Fruit fly (Drosophila melanogaster) whole organism, adult: ENCODE measurements around the gene Hmbs.

Experiments
- CG11617 ChIP-seq: fragments of 200-800 bp; sonication (Bioruptor generic); optimal IDR thresholded peaks from 2 replicates; lab custom pipeline; 2017; ENCODE audit warnings: mild to moderate bottlenecking, missing biosample characterization, missing genetic modification reagents, missing genetic modification characterization
- CG12768 ChIP-seq: fragments of 200-800 bp; sonication (Bioruptor generic); optimal IDR thresholded peaks from 2 replicates; lab custom pipeline; 2017; ENCODE audit warnings: missing biosample characterization, missing genetic modification characterization, mild to moderate bottlenecking, moderate library complexity, missing genetic modification reagents
- CG14711 ChIP-seq: fragments of 200-800 bp; sonication (Bioruptor generic); optimal IDR thresholded peaks from 2 replicates; lab custom pipeline; 2018; ENCODE audit warnings: missing biosample characterization, mild to moderate bottlenecking, missing genetic modification characterization, moderate library complexity
- CG1620 ChIP-seq: fragments of 200-800 bp; sonication (Bioruptor generic); optimal IDR thresholded peaks from 2 replicates; lab custom pipeline; 2016; ENCODE audit warnings: missing biosample characterization, missing genetic modification characterization
- CG33017 ChIP-seq: fragments of 200-800 bp; sonication (Bioruptor generic); optimal IDR thresholded peaks from 2 replicates; lab custom pipeline; 2018; ENCODE audit warnings: missing biosample characterization, mild to moderate bottlenecking, missing genetic modification characterization, moderate library complexity
- CG5204 ChIP-seq: fragments of 200-800 bp; sonication (Bioruptor generic); optimal IDR thresholded peaks from 2 replicates; lab custom pipeline; 2016; ENCODE audit warnings: missing biosample characterization, missing genetic modification characterization
- CG7045 ChIP-seq: fragments of 200-800 bp; sonication (Bioruptor generic); optimal IDR thresholded peaks from 2 replicates; lab custom pipeline; 2017; ENCODE audit warnings: missing biosample characterization, mild to moderate bottlenecking, missing genetic modification characterization
- CG7101 ChIP-seq: fragments of 200-800 bp; sonication (Bioruptor generic); optimal IDR thresholded peaks from 2 replicates; lab custom pipeline; 2018; ENCODE audit warnings: missing biosample characterization, mild to moderate bottlenecking, missing genetic modification characterization, moderate library complexity
- Clk ChIP-seq: fragments of 200-800 bp; sonication (Bioruptor generic); optimal IDR thresholded peaks from 2 replicates; lab custom pipeline; 2017; ENCODE audit warnings: missing biosample characterization, missing genetic modification characterization
- Crg-1 ChIP-seq: fragments of 200-800 bp; sonication (Bioruptor generic); optimal IDR thresholded peaks from 2 replicates; lab custom pipeline; 2016; ENCODE audit warnings: missing biosample characterization, missing genetic modification characterization
- Hr96 ChIP-seq: fragments of 200-800 bp; sonication (Bioruptor generic); optimal IDR thresholded peaks from 2 replicates; lab custom pipeline; 2016; ENCODE audit warnings: missing biosample characterization, missing genetic modification characterization
- Mnt ChIP-seq: fragments of 200-800 bp; sonication (Bioruptor generic); optimal IDR thresholded peaks from 2 replicates; lab custom pipeline; 2016; ENCODE audit warnings: missing biosample characterization, mild to moderate bottlenecking, missing genetic modification characterization
- bab1 ChIP-seq: fragments of 200-800 bp; sonication (Bioruptor generic); optimal IDR thresholded peaks from 3 replicates; lab custom pipeline; 2019; ENCODE audit warnings: missing biosample characterization, mild to moderate bottlenecking, missing genetic modification characterization, moderate library complexity
- cic ChIP-seq: fragments of 200-800 bp; sonication (Bioruptor generic); optimal IDR thresholded peaks from 2 replicates; lab custom pipeline; 2017; ENCODE audit warnings: missing biosample characterization, mild to moderate bottlenecking, missing genetic modification characterization, moderate library complexity
- cnc ChIP-seq, 2 experiments: fragments of >200 bp; optimal IDR thresholded peaks; 2 replicates each; lab custom pipeline; 2017
- kay ChIP-seq: fragments of 200-800 bp; sonication (Bioruptor generic); peaks from one replicate; lab custom pipeline; 2016; ENCODE audit warnings: missing biosample characterization, missing genetic modification characterization, borderline replicate concordance
- ovo ChIP-seq: fragments of 200-800 bp; sonication (Bioruptor generic); optimal IDR thresholded peaks from 2 replicates; lab custom pipeline; 2016; ENCODE audit warnings: missing biosample characterization, missing genetic modification characterization
- pad ChIP-seq: fragments of 200-800 bp; sonication (Bioruptor generic); optimal IDR thresholded peaks from 3 replicates; lab custom pipeline; 2017; ENCODE audit warnings: missing biosample characterization, missing genetic modification characterization, mild to moderate bottlenecking, moderate library complexity, missing genetic modification reagents
- tj ChIP-seq: fragments of 200-800 bp; sonication (Bioruptor generic); optimal IDR thresholded peaks from 3 replicates; lab custom pipeline; 2017; ENCODE audit warnings: missing biosample characterization, mild to moderate bottlenecking, missing genetic modification characterization, moderate library complexity
- toe ChIP-seq: fragments of 200-800 bp; sonication (Bioruptor generic); optimal IDR thresholded peaks from 2 replicates; lab custom pipeline; 2016; ENCODE audit warnings: missing biosample characterization, missing genetic modification characterization

Hmbs gene

DNA sequence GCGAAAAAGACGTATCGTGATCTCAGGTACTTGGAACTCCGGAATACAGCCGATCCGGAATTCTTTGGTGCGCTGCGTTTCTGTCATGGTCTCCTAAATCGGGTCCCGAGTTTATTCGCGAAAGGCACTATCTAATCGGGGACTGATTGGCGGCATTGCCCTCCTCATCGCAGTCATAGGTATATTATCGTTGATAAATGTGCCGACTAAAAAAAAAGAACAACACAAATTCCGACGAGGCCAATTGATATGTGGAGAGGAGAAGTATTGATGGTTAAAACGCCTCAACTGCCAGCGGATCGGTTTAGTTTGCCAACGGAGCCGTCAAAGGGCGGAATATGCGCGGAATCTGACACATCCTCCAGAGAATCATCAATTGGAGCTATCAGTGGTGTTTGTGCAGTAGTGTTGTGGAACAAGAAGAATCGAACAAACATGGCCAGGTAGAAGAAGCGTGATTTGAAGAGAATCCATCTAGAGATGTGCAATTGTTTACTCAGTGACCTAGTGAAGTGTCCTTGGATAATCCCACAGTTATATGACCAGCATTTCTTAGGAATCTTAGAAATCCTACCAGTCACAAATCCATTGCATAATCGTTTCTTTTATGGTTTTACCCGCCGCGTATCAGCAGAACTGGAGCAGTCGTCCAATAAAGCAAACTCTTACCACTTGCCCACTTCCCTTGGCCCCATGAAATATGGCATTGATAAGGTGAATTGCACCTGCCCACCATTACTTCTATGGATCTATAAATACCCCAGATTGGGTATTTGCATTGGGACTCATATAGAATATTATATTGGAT is 9.7 kb upstream of the Hmbs start:
- TF ChIP-seq cic = peak; percentile 32
- no peak for TF ChIP-seq CG7045 (GFP tag; lab: Kevin White, UChicago)
- no peak for TF ChIP-seq pad
- peak; percentile 18 for TF ChIP-seq Mnt

DNA sequence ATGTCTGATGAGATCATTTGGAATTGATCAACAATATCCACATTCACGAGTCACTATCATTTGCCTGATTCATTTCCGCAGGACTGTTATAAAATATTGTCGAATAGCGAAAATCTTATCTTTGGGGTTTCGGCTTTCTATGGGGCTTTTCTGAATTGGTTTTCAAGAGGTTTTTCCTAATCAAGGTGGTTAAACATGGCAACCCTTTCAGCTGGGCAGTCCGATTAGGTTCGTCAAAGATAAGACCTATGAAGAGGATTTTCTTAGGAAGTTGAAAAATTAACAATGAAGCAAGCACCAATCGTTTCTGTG is 9.1 kb upstream of the Hmbs start:
- peak; percentile 22 for TF ChIP-seq cic
- no peak for TF ChIP-seq Clk (GFP tag; lab: Kevin White, UChicago)
- no peak for TF ChIP-seq CG5204 (GFP tag; lab: Kevin White, UChicago)
- no peak for TF ChIP-seq bab1 (GFP tag; lab: Kevin White, UChicago)
- no peak for TF ChIP-seq pad

DNA sequence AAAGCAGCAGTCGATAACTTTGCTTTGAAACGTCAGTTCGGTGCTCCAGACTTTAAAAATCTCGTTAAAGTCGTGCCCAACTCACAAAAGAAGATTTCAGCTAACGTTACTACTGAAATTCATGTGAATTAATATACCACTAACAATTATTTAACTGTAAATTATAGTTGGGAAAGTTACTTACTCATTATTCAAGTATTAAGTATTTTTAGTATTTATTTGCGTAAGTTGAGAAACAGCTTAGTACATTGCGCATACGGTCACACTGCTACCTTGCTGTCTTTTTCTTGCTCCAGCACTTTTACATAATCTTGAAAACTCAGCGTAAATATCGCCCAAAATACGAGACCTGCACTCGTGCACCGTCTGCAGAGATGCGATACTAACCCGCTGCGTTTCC is 5.0 kb upstream of the Hmbs start, which contains the start of gene ND-ACP:
TSS of gene ND-ACP (plus strand) at position 226 of the 400 bp plus-strand sequence.
- peak; percentile 46 for TF ChIP-seq tj
- TF ChIP-seq bab1 (GFP tag; lab: Kevin White, UChicago) = no peak
- peak; percentile 13 for TF ChIP-seq Mnt
- peak; percentile 17 for TF ChIP-seq pad

DNA sequence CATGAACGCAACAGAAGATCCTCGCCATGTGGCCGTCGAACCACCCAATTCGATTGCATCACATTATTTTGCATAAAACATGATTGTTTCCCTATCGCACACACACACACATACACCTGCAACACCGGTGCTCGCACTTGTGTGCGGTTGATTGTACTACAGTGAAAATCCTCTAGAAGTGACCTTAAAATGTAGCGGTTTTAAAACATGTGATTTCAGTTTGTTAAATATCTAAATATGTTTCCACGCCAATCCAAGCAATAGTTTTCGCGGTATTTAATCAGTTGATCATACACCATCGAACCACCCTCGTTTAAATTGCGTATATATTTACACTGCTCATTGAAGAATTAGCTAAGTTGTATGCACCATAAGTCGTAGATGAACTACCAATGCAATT is 4.3 kb upstream of the Hmbs start:
- TF ChIP-seq kay (GFP tag; lab: Kevin White, UChicago) = no peak
- no peak for TF ChIP-seq tj
- peak; percentile 24 for TF ChIP-seq CG7101
- TF ChIP-seq CG33017 (tag; lab: Kevin White, UChicago) = peak; percentile 20

DNA sequence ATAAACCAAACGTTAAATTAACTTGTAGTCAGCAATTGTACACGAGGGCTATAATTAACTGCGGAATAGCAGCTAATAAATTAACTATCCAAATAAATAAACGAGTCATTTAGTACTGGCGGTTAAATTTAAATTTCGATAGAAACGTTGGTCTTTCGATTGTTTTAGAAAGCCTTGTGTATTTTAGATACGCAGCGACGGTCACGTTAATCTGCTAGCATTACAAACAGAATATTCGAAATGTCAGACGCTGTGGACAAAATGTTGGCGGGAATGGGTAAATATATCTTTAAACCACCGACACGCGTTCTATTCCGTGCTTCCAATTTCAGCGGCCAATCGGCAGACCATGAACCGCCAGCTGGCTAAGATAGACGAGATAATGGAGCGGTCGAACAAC is 3.1 kb upstream of the Hmbs start, which contains the start of gene msd1:
TSS of gene msd1 (plus strand) at position 203 of the 400 bp plus-strand sequence.
- no peak for TF ChIP-seq Mnt
- no peak for TF ChIP-seq kay (GFP tag; lab: Kevin White, UChicago)
- TF ChIP-seq CG7101 = no peak
- TF ChIP-seq Clk (GFP tag; lab: Kevin White, UChicago) = no peak
- TF ChIP-seq CG11617 (GFP tag; lab: Kevin White, UChicago) = no peak
- TF ChIP-seq CG33017 (tag; lab: Kevin White, UChicago) = no peak
- TF ChIP-seq ovo (GFP tag; lab: Kevin White, UChicago) = no peak

DNA sequence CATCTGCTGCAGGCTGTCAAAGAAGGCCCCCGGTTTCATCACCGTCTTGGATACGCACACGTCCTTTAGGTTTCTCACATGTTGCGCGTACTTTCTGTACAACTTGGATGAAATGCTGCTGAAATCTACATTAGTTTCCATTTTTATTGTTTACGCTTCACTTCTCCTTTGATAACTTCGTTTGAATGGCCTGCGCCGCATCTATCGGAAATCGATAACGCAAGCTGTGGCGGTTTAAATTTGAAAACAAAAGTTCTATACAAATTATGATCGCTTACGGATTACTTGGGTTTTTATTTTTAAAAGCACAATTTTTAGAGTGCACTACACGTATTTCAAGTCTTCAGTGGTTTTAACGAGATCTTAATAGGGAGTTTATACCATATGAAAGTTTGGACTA is 1.7 kb upstream of the Hmbs start, which contains the start of gene msd5:
TSS of gene msd5 (minus strand) at position 174 of the 400 bp plus-strand sequence.
- TF ChIP-seq CG11617 (GFP tag; lab: Kevin White, UChicago) = no peak

DNA sequence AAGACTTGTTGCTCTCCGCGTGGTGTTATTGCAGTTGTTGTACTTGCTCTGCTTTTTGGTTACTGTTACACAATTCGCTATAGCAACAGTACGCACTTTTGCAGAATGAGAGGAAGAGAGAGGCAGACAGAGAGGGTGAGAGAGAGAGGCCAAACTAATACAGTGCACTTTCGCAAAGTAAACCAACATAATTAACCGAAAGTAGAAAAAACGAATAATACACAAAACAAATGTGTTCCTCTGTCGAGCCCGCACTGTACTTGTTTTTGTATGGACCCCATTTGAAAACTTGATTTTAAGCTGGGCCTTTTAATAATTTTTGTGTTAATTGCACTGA is 707 bp downstream of the Hmbs start:
- TF ChIP-seq toe (no peak), CG1620 (peak; percentile 2), CG33017 (tag; lab: Kevin White, UChicago) (no peak), Mnt (no peak), CG12768 (GFP tag; lab: Kevin White, UChicago) (no peak), cic (no peak), CG11617 (GFP tag; lab: Kevin White, UChicago) (no peak), ovo (GFP tag; lab: Kevin White, UChicago) (no peak), pad (peak; percentile 98), Clk (GFP tag; lab: Kevin White, UChicago) (no peak), CG7045 (GFP tag; lab: Kevin White, UChicago) (peak; percentile 40), Crg-1 (GFP tag; lab: Kevin White, UChicago) (peak; percentile 15), Hr96 (GFP tag; lab: Kevin White, UChicago) (no peak), CG14711 (peak; percentile 23), tj (no peak), bab1 (GFP tag; lab: Kevin White, UChicago) (peak; percentile 35), kay (GFP tag; lab: Kevin White, UChicago) (no peak), CG5204 (GFP tag; lab: Kevin White, UChicago) (no peak), cnc (optimal IDR thresholded peaks at IDR 0.05; lab: Kevin White, UChicago) (peak in 1 of 2 experiments; percentile 24), CG7101 (peak; percentile 33)

DNA sequence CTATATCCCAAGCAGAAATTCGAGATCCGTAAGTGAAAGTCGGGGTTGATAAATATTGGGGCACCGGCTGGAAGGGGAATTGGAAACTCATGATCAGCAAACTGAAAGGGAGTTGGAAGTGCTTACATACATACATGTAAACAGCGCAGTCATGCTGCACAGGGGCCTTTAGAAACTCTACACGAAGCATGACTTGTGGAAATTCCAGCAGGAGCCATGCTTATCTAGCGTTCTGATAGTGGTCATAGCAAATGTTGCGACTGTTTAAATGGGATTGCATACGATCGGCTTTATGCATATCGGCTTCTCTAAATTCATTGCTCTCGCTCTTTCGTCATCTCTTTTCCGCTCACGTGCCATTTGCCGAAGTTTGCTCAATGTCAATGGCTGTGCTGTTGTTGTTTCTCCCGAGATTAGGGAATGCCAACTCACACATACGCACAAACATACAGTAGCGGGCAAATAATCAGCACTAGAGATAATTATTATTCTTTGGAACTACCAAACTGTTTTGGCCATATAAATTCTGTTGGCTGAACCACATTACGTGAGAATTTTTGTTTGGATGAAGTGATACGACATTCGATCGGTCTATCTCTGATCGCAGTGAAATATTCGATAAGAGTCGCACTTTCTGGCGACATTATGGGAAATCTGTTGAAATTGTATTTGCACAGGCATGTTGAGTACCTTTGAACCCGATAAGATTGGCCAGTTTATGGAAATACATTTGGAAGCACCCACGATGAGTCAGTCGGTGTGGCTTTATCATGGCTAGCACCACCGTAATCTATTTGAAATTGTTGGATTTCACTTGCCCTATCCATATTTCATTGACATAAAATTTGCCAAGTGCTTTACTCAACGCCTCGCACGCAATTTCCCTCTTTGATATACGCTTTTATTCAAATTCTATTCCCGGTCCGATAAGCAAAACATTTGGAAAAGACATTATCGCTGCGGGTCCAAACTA is 1.6 kb downstream of the Hmbs start:
- TF ChIP-seq bab1 (GFP tag; lab: Kevin White, UChicago) (no peak), Crg-1 (GFP tag; lab: Kevin White, UChicago) (no peak), ovo (GFP tag; lab: Kevin White, UChicago) (no peak), cic (no peak), CG7101 (no peak), CG14711 (no peak), cnc (optimal IDR thresholded peaks at IDR 0.05; lab: Kevin White, UChicago) (peak; percentile 95 to 98)
